Fruit fly (Drosophila melanogaster) whole organism, embryonic: ENCODE measurements around the gene CG5381.

Experiments
- Aef1 ChIP-seq: fragments of 200-800 bp; sonication (Bioruptor generic); IDR thresholded peaks from 3 replicates; pipeline ENCODE4 v1.3.6; 2022; ENCODE audit warnings: missing biosample characterization, missing genetic modification characterization
- BtbVII ChIP-seq: fragments of 200-800 bp; sonication (Bioruptor generic); optimal IDR thresholded peaks from 3 replicates; lab custom pipeline; 2017; ENCODE audit warnings: missing biosample characterization, mild to moderate bottlenecking, missing genetic modification characterization
- CG10959 ChIP-seq: fragments of 200-800 bp; sonication (Bioruptor generic); IDR thresholded peaks from 2 replicates; pipeline ENCODE4 v1.3.6; 2022; ENCODE audit warnings: missing biosample characterization, missing genetic modification characterization
- CG11085 ChIP-seq: fragments of 200-800 bp; sonication (Bioruptor generic); IDR thresholded peaks from 2 replicates; pipeline ENCODE4 v1.3.6; 2022; ENCODE audit warnings: missing biosample characterization, missing genetic modification characterization
- CG12659 ChIP-seq: fragments of 200-800 bp; sonication (Bioruptor generic); optimal IDR thresholded peaks from 3 replicates; lab custom pipeline; 2017; ENCODE audit warnings: mild to moderate bottlenecking, missing biosample characterization, missing genetic modification reagents, missing genetic modification characterization
- CG12769 ChIP-seq: fragments of 200-800 bp; sonication (Bioruptor generic); optimal IDR thresholded peaks from 2 replicates; lab custom pipeline; 2019; ENCODE audit warnings: missing biosample characterization, mild to moderate bottlenecking, missing genetic modification characterization, moderate library complexity
- CG13296 ChIP-seq: fragments of 200-800 bp; sonication (Bioruptor generic); optimal IDR thresholded peaks from 3 replicates; lab custom pipeline; 2018; ENCODE audit warnings: missing biosample characterization, mild to moderate bottlenecking, missing genetic modification characterization
- CG13894 ChIP-seq: fragments of 200-800 bp; sonication (Bioruptor generic); optimal IDR thresholded peaks from 3 replicates; lab custom pipeline; 2018; ENCODE audit warnings: missing biosample characterization, mild to moderate bottlenecking, missing genetic modification characterization, moderate library complexity
- CG15514 ChIP-seq: fragments of 200-800 bp; sonication (Bioruptor generic); optimal IDR thresholded peaks from 3 replicates; lab custom pipeline; 2017; ENCODE audit warnings: missing biosample characterization, missing genetic modification characterization, mild to moderate bottlenecking, moderate library complexity, missing genetic modification reagents
- CG15601 ChIP-seq: fragments of 200-800 bp; sonication (Bioruptor generic); optimal IDR thresholded peaks from 3 replicates; lab custom pipeline; 2019; ENCODE audit warnings: missing biosample characterization, mild to moderate bottlenecking, missing genetic modification characterization, moderate library complexity
- CG17912 ChIP-seq: fragments of 200-800 bp; sonication (Bioruptor generic); optimal IDR thresholded peaks from 2 replicates; lab custom pipeline; 2018; ENCODE audit warnings: missing biosample characterization, mild to moderate bottlenecking, missing genetic modification characterization
- CG18599 ChIP-seq: fragments of 200-800 bp; sonication (Bioruptor generic); optimal IDR thresholded peaks from 3 replicates; lab custom pipeline; 2017; ENCODE audit warnings: missing biosample characterization, missing genetic modification characterization, mild to moderate bottlenecking, moderate library complexity, missing genetic modification reagents
- CG2199 ChIP-seq: fragments of 200-800 bp; sonication (Bioruptor generic); IDR thresholded peaks from 3 replicates; pipeline ENCODE4 v1.3.6; 2022; ENCODE audit warnings: missing biosample characterization, missing genetic modification characterization
- CG3163 ChIP-seq: fragments of 200-800 bp; sonication (Bioruptor generic); optimal IDR thresholded peaks from 3 replicates; lab custom pipeline; 2016; ENCODE audit warnings: missing biosample characterization, missing genetic modification characterization
- CG32767 ChIP-seq: fragments of 200-800 bp; sonication (Bioruptor generic); IDR thresholded peaks from 2 replicates; pipeline ENCODE4 v1.3.6; 2022; ENCODE audit warnings: missing biosample characterization, missing genetic modification characterization
- CG34376 ChIP-seq: fragments of 200-800 bp; sonication (Bioruptor generic); optimal IDR thresholded peaks from 2 replicates; lab custom pipeline; 2018; ENCODE audit warnings: missing biosample characterization, mild to moderate bottlenecking, missing genetic modification characterization
- CG6854 ChIP-seq: fragments of 200-800 bp; sonication (Bioruptor generic); optimal IDR thresholded peaks from 3 replicates; lab custom pipeline; 2017; ENCODE audit warnings: missing biosample characterization, mild to moderate bottlenecking, missing genetic modification characterization
- CG8944 ChIP-seq: fragments of 200-800 bp; sonication (Bioruptor generic); optimal IDR thresholded peaks from 3 replicates; lab custom pipeline; 2016; ENCODE audit warnings: missing biosample characterization, missing genetic modification characterization
- CTCF ChIP-seq: fragments of 200-800 bp; sonication (Bioruptor generic); optimal IDR thresholded peaks from 2 replicates; lab custom pipeline; 2017; ENCODE audit warnings: missing biosample characterization, mild to moderate bottlenecking, missing genetic modification characterization, moderate library complexity
- Deaf1 ChIP-seq: fragments of 200-800 bp; optimal IDR thresholded peaks from 3 replicates; lab custom pipeline; 2019; ENCODE audit warnings: missing biosample characterization, mild to moderate bottlenecking, missing genetic modification characterization, moderate library complexity
- Dfd ChIP-seq, 2 experiments: fragments of >200 bp; optimal IDR thresholded peaks; 2 replicates each; lab custom pipeline; 2017; ENCODE audit warnings: missing biosample characterization in 2 of 2, missing genetic modification characterization in 2 of 2
- Dp ChIP-seq: fragments of 200-800 bp; sonication (Bioruptor generic); optimal IDR thresholded peaks from 2 replicates; lab custom pipeline; 2018; ENCODE audit warnings: missing biosample characterization, mild to moderate bottlenecking, missing genetic modification characterization, moderate library complexity
- E2f2 ChIP-seq: fragments of 200-800 bp; sonication (Bioruptor generic); IDR thresholded peaks from 2 replicates; pipeline ENCODE4 v1.3.6; 2022; ENCODE audit warnings: missing biosample characterization, missing genetic modification characterization
- HmgZ ChIP-seq: fragments of 200-800 bp; sonication (Bioruptor generic); optimal IDR thresholded peaks from 2 replicates; lab custom pipeline; 2018; ENCODE audit warnings: missing biosample characterization, mild to moderate bottlenecking, missing genetic modification characterization
- Hr78 ChIP-seq, 2 experiments: fragments of 200-800 bp in 1 of 2; fragments of >200 bp in 1 of 2; sonication (Bioruptor generic) in 1 of 2; optimal IDR thresholded peaks; 2 replicates each; lab custom pipeline; 2017 to 2019; ENCODE audit warnings: missing biosample characterization in 2 of 2, missing genetic modification characterization in 2 of 2, mild to moderate bottlenecking in 1 of 2, moderate library complexity in 1 of 2
- MESR4 ChIP-seq: fragments of 200-800 bp; sonication (Bioruptor generic); optimal IDR thresholded peaks from 2 replicates; lab custom pipeline; 2018; ENCODE audit warnings: missing biosample characterization, mild to moderate bottlenecking, missing genetic modification characterization, moderate library complexity
- MTF-1 ChIP-seq: fragments of 200-800 bp; sonication (Bioruptor generic); optimal IDR thresholded peaks from 2 replicates; lab custom pipeline; 2018; ENCODE audit warnings: missing biosample characterization, mild to moderate bottlenecking, missing genetic modification characterization, borderline replicate concordance
- Med ChIP-seq: fragments of 200-800 bp; sonication (Bioruptor generic); peaks from one replicate; lab custom pipeline; 2016; ENCODE audit warnings: missing biosample characterization, missing genetic modification characterization, mild to moderate bottlenecking, inconsistent platforms, moderate library complexity
- NFAT ChIP-seq: fragments of 200-800 bp; sonication (Bioruptor generic); IDR thresholded peaks from 2 replicates; pipeline ENCODE4 v1.3.6; 2022; ENCODE audit warnings: missing biosample characterization, missing genetic modification characterization
- Rx ChIP-seq: fragments of 200-800 bp; sonication (Bioruptor generic); IDR thresholded peaks from 2 replicates; pipeline ENCODE4 v1.3.6; 2022; ENCODE audit warnings: missing biosample characterization, missing genetic modification characterization
- ash1 ChIP-seq: fragments of 200-800 bp; sonication (Bioruptor generic); optimal IDR thresholded peaks from 2 replicates; lab custom pipeline; 2018; ENCODE audit warnings: missing biosample characterization, mild to moderate bottlenecking, missing genetic modification characterization
- bigmax ChIP-seq: fragments of 200-800 bp; sonication (Bioruptor generic); optimal IDR thresholded peaks from 2 replicates; lab custom pipeline; 2018; ENCODE audit warnings: missing biosample characterization, mild to moderate bottlenecking, missing genetic modification characterization
- caup ChIP-seq: fragments of 200-800 bp; sonication (Bioruptor generic); optimal IDR thresholded peaks from 3 replicates; lab custom pipeline; 2017; ENCODE audit warnings: missing biosample characterization, mild to moderate bottlenecking, missing genetic modification characterization, moderate library complexity; ENCODE audit not compliant: severe bottlenecking
- cg ChIP-seq: fragments of 200-800 bp; sonication (Bioruptor generic); optimal IDR thresholded peaks from 3 replicates; lab custom pipeline; 2019; ENCODE audit warnings: missing biosample characterization, mild to moderate bottlenecking, missing genetic modification characterization, moderate library complexity
- exex ChIP-seq: fragments of 200-800 bp; sonication (Bioruptor generic); optimal IDR thresholded peaks from 4 replicates; lab custom pipeline; 2018; ENCODE audit warnings: missing biosample characterization, mild to moderate bottlenecking, missing genetic modification characterization, moderate library complexity
- gro ChIP-seq: fragments of 200-800 bp; sonication (Bioruptor generic); optimal IDR thresholded peaks from 2 replicates; lab custom pipeline; 2016; ENCODE audit warnings: missing biosample characterization, missing genetic modification characterization
- gsb-n ChIP-seq: fragments of 200-800 bp; sonication (Bioruptor generic); optimal IDR thresholded peaks from 3 replicates; lab custom pipeline; 2018; ENCODE audit warnings: missing biosample characterization, mild to moderate bottlenecking, missing genetic modification characterization
- nom ChIP-seq: fragments of 200-800 bp; sonication (Bioruptor generic); optimal IDR thresholded peaks from 2 replicates; lab custom pipeline; 2017; ENCODE audit warnings: missing biosample characterization, missing genetic modification characterization, mild to moderate bottlenecking, moderate library complexity, missing genetic modification reagents
- pho ChIP-seq: fragments of 200-800 bp; sonication (Bioruptor generic); optimal IDR thresholded peaks from 2 replicates; lab custom pipeline; 2016; ENCODE audit warnings: missing biosample characterization, missing genetic modification characterization
- pzg ChIP-seq: fragments of 200-800 bp; sonication (Bioruptor generic); optimal IDR thresholded peaks from 3 replicates; lab custom pipeline; 2018; ENCODE audit warnings: missing biosample characterization, mild to moderate bottlenecking, missing genetic modification characterization, moderate library complexity
- ranshi ChIP-seq: fragments of 200-800 bp; sonication (Bioruptor generic); IDR thresholded peaks from 2 replicates; pipeline ENCODE4 v1.3.6; 2022; ENCODE audit warnings: missing biosample characterization, missing genetic modification characterization
- sens ChIP-seq: fragments of 200-800 bp; sonication (Bioruptor generic); peaks from one replicate; lab custom pipeline; 2016; ENCODE audit warnings: missing biosample characterization, missing genetic modification characterization
- shn ChIP-seq: fragments of 200-800 bp; sonication (Bioruptor generic); optimal IDR thresholded peaks from 3 replicates; lab custom pipeline; 2016; ENCODE audit warnings: missing biosample characterization, missing genetic modification characterization
- sim ChIP-seq: fragments of 200-800 bp; sonication (Bioruptor generic); IDR thresholded peaks from 2 replicates; pipeline ENCODE4 v1.3.6; 2022; ENCODE audit warnings: missing biosample characterization, missing genetic modification characterization
- so ChIP-seq: fragments of 200-800 bp; sonication (Bioruptor generic); IDR thresholded peaks from 3 replicates; pipeline ENCODE4 v1.3.6; 2022; ENCODE audit warnings: missing biosample characterization, missing genetic modification characterization
- usp ChIP-seq: fragments of >200 bp; optimal IDR thresholded peaks from 2 replicates; lab custom pipeline; 2017; ENCODE audit warnings: missing biosample characterization, missing genetic modification characterization
- vvl ChIP-seq: fragments of 200-800 bp; sonication (Bioruptor generic); IDR thresholded peaks from 2 replicates; pipeline ENCODE4 v1.3.6; 2022; ENCODE audit warnings: missing biosample characterization, missing genetic modification characterization

CG5381 gene

DNA sequence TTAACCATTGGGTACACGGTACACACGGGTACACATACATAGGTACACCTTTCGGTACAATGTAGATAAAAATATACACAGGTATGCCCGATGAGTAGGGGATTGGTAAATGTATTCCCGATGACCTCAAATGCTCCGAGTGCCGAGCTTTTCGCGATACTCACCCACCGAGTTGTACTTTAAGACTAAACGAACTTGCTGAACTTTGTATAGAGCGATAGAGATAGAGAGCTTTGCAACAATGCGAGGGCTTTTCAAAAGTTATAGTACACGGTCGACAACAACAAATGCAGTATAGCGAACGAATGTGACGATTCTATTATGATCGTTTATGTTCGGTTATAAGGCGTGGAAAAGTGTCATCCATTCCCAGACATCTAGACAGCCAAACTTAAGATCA lies 1.3 kb downstream of the CG5381 start (continued):
- TF ChIP-seq vvl (GFP tag; lab: Robert Waterston, UW) (peak; percentile 23; the same call in 1 of the 2 replicates), CG10959 (GFP tag; lab: Robert Waterston, UW) (no peak), caup (GFP tag; lab: Kevin White, UChicago) (peak; percentile 36), Aef1 (GFP tag; lab: Robert Waterston, UW) (peak; percentile 60; the same call in 2 of the 3 replicates), CG13894 (tag; lab: Kevin White, UChicago) (peak; percentile 84), HmgZ (tag; lab: Kevin White, UChicago) (peak; percentile 23), CG12769 (tag; lab: Kevin White, UChicago) (peak; percentile 98), pho (GFP tag; lab: Kevin White, UChicago) (peak; percentile 24), BtbVII (peak; percentile 59), Rx (GFP tag; lab: Robert Waterston, UW) (no peak), ash1 (GFP tag; lab: Kevin White, UChicago) (no peak), CG17912 (GFP tag; lab: Kevin White, UChicago) (peak; percentile 23), CTCF (peak; percentile 30), Hr78 (GFP tag; optimal IDR thresholded peaks at IDR 0.05; lab: Kevin White, UChicago) (peak in 1 of 2 experiments; percentile 97), CG15601 (tag; lab: Kevin White, UChicago) (no peak), E2f2 (GFP tag; lab: Robert Waterston, UW) (peak; percentile 26; the same call in 1 of the 2 replicates), nom (GFP tag; lab: Kevin White, UChicago) (peak; percentile 69), ranshi (no peak; the same call in 1 of the 2 replicates), Deaf1 (tag; lab: Kevin White, UChicago) (peak; percentile 94), Dfd (GFP tag; optimal IDR thresholded peaks at IDR 0.05; lab: Kevin White, UChicago) (no peak), bigmax (GFP tag; lab: Kevin White, UChicago) (peak; percentile 25), CG13296 (peak; percentile 48), CG15514 (GFP tag; lab: Kevin White, UChicago) (peak; percentile 49), shn (GFP tag; lab: Kevin White, UChicago) (no peak), CG32767 (GFP tag; lab: Robert Waterston, UW) (0 out of 2 replicates have a peak, but pooled peaks have one; percentile 19), CG11085 (GFP tag; lab: Robert Waterston, UW) (no peak), CG6854 (GFP tag; lab: Kevin White, UChicago) (peak; percentile 8), sim (GFP tag; lab: Robert Waterston, UW) (no peak), CG3163 (GFP tag; lab: Kevin White, UChicago) (peak; percentile 15), cg (GFP tag; lab: Kevin White, UChicago) (peak; percentile 36), gsb-n (tag; lab: Kevin White, UChicago) (no peak), so (GFP tag; lab: Robert Waterston, UW) (peak; percentile 58; the same call in 1 of the 3 replicates), CG12659 (GFP tag; lab: Kevin White, UChicago) (peak; percentile 13), CG34376 (peak; percentile 91), NFAT (peak; percentile 3; the same call in 1 of the 2 replicates), CG18599 (GFP tag; lab: Kevin White, UChicago) (no peak), MESR4 (peak; percentile 7), sens (GFP tag; lab: Kevin White, UChicago) (peak; percentile 20), MTF-1 (peak; percentile 15), gro (GFP tag; lab: Kevin White, UChicago) (peak; percentile 11), exex (tag; lab: Kevin White, UChicago) (peak; percentile 65), pzg (peak; percentile 18), CG2199 (GFP tag; lab: Robert Waterston, UW) (peak; percentile 87), usp (GFP tag; lab: Kevin White, UChicago) (no peak), Dp (GFP tag; lab: Kevin White, UChicago) (peak; percentile 19), CG8944 (GFP tag; lab: Kevin White, UChicago) (no peak), Med (GFP tag; lab: Kevin White, UChicago) (peak; percentile 80)
